Worm (Caenorhabditis elegans): Measurements from ENCODE around the gene F22B7.1.

DNA sequence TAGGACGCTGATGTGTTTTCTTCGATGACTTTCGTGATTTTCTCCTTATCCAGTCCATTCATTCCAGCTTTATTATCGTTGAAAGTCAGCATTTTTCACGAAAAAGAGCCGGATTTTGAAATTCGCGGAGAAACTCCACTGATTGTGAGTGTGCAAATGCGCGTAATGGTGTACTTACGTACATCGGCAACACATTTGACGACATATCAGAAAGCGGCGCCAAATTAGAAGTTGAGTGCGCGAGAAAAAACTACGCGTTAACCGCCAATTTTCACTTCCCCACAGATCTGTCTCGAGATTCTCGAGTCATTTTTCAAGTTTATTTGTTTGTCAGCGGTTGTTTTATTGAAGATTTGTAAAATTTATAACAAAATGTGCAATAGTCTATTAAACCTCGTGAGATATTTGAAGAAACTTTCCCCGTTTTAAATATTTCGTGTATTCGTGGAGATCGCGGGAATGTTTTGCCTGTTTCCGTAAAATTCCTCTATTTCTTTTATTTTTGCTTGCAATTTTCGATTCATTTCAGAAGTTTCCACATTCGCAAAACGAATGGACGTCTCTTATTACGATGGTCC, 36.6 kb upstream of the F22B7.1 start, which contains the start of the genes polk-1 and gpr-1:
- TF ChIP-seq unc-62 (GFP tag; optimal IDR thresholded peaks at IDR 0.05 in 1 of 2) = no peak
- TF ChIP-seq unc-62 (tag; optimal IDR thresholded peaks at IDR 0.05) = no peak
- no peak for TF ChIP-seq nhr-76 (tag; optimal IDR thresholded peaks at IDR 0.05)
- TF ChIP-seq nhr-48 (tag; optimal IDR thresholded peaks at IDR 0.05) = no peak
- TF ChIP-seq dmd-9 (GFP tag; IDR thresholded peaks at IDR 0.05) = no peak
- TF ChIP-seq ama-1 (optimal IDR thresholded peaks at IDR 0.05) = no peak

Measured in whole organism, L4 larva.